Worm (Caenorhabditis elegans) whole organism, L3 larva: Measurements from ENCODE around the gene K03H1.7.

Source experiments
- R02D3.7 ChIP-seq: fragments of 150-350 bp; optimal IDR thresholded peaks from 2 replicates; lab custom pipeline; 2014; ENCODE audit warnings: missing biosample characterization, missing genetic modification characterization
- nhr-11 ChIP-seq: fragments of 150-350 bp; optimal IDR thresholded peaks from 2 replicates; lab custom pipeline; 2014; ENCODE audit warnings: missing biosample characterization, missing genetic modification characterization
- skn-1 ChIP-seq: fragments of 150-350 bp; optimal IDR thresholded peaks from 2 replicates; lab custom pipeline; 2014; ENCODE audit warnings: missing biosample characterization, missing genetic modification characterization
- snpc-4 ChIP-seq: fragments of 150-350 bp; optimal IDR thresholded peaks from 2 replicates; lab custom pipeline; 2014; ENCODE audit warnings: missing biosample characterization, missing genetic modification characterization
- ztf-4 ChIP-seq: fragments of 150-350 bp; optimal IDR thresholded peaks from 2 replicates; lab custom pipeline; 2014; ENCODE audit warnings: missing biosample characterization, missing genetic modification characterization

ce11 chrIII:9910608-9911479 is 36.4 kb upstream of the K03H1.7 start, which contains the start of the genes cyld-1 and F40F12.9:
- no peak for TF ChIP-seq skn-1 (tag; lab: Kevin White, UChicago)
- no peak for TF ChIP-seq R02D3.7 (tag; lab: Kevin White, UChicago)
- no peak for TF ChIP-seq snpc-4 (tag; lab: Kevin White, UChicago)
- TF ChIP-seq ztf-4 (tag; lab: Kevin White, UChicago), result no peak
- TF ChIP-seq nhr-11 (tag; lab: Kevin White, UChicago), result no peak
